Fruit fly (Drosophila melanogaster): ENCODE data around the gene RpL17.

The RpL17 gene

DNA sequence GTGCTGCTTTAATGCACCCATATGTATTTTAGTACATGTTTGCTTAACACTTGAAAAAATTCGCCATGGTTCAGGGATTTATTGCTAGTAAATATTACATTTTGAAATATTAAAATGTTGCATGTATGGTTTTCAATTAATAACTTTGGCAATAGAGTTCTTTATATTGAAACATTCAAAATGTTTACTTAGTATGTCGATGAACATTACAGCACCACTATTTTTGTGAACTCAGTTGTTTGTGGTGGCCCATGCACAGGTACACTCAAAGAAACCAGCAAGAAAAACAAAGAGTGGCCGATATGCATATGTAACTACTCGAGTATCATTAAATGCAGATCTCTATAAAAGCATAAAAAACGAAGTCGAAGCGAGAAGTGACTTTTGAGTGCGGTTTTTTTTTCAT is 42.0 kb downstream of the RpL17 start (continued):
- TF ChIP-seq Med (GFP tag) (peak; percentile 85), CG12391 (tag; optimal IDR thresholded peaks at IDR 0.05) (peak; percentile 72), ab (GFP tag; optimal IDR thresholded peaks at IDR 0.05) (no peak), Sox100B (GFP tag; optimal IDR thresholded peaks at IDR 0.05) (peak; percentile 81), stc (GFP tag; IDR thresholded peaks at IDR 0.05) (peak; percentile 72), sima (GFP tag; optimal IDR thresholded peaks at IDR 0.05) (no peak), CG4404 (GFP tag; IDR thresholded peaks at IDR 0.05) (no peak), gcm (GFP tag; optimal IDR thresholded peaks at IDR 0.05) (peak; percentile 76), CG6854 (GFP tag; optimal IDR thresholded peaks at IDR 0.05) (no peak), danr (GFP tag; IDR thresholded peaks at IDR 0.05) (peak; percentile 18; the same call in 1 of the 2 replicates), CG10431 (GFP tag; optimal IDR thresholded peaks at IDR 0.05) (no peak), lola (GFP tag; optimal IDR thresholded peaks at IDR 0.05) (peak in 1 of 3 experiments; percentile 71), her (GFP tag; optimal IDR thresholded peaks at IDR 0.05) (peak; percentile 23), CG16813 (GFP tag; IDR thresholded peaks at IDR 0.05; ENCODE audit: partially characterized antibody) (no peak), CG7357 (GFP tag; IDR thresholded peaks at IDR 0.05) (peak; percentile 61; the same call in 1 of the 3 replicates), B-H2 (GFP tag; optimal IDR thresholded peaks at IDR 0.05) (no peak), CG13296 (GFP tag; optimal IDR thresholded peaks at IDR 0.05) (peak; percentile 17), ara (GFP tag; IDR thresholded peaks at IDR 0.05) (peak; percentile 56; the same call in 1 of the 2 replicates), ase (GFP tag; IDR thresholded peaks at IDR 0.05) (peak; percentile 62; the same call in 2 of the 3 replicates), CG1529 (GFP tag; optimal IDR thresholded peaks at IDR 0.05) (peak; percentile 59), Hr51 (GFP tag; optimal IDR thresholded peaks at IDR 0.05) (peak in 1 of 2 experiments; percentile 83), zf30C (GFP tag; optimal IDR thresholded peaks at IDR 0.05) (peak; percentile 38), Sin3A (optimal IDR thresholded peaks at IDR 0.05) (no peak), CG6791 (GFP tag; IDR thresholded peaks at IDR 0.05; ENCODE audit: partially characterized antibody) (no peak), twi (tag; optimal IDR thresholded peaks at IDR 0.05) (peak; percentile 49), Bgb (GFP tag; IDR thresholded peaks at IDR 0.05; ENCODE audit: partially characterized antibody) (no peak), sisA (GFP tag; IDR thresholded peaks at IDR 0.05) (peak; percentile 77), CG10543 (GFP tag; optimal IDR thresholded peaks at IDR 0.05) (no peak), CG10267 (tag; optimal IDR thresholded peaks at IDR 0.05) (peak; percentile 63), CG11696 (GFP tag; IDR thresholded peaks at IDR 0.05) (peak; percentile 86), CG6765 (GFP tag; optimal IDR thresholded peaks at IDR 0.05) (peak; percentile 7), CG3726 (GFP tag; IDR thresholded peaks at IDR 0.05) (0 out of 3 replicates have a peak, but pooled peaks have one; percentile 61), pb (GFP tag; optimal IDR thresholded peaks at IDR 0.05) (no peak), CG10321 (GFP tag; IDR thresholded peaks at IDR 0.05) (no peak), ssp (GFP tag; IDR thresholded peaks at IDR 0.05) (peak; percentile 47; the same call in 1 of the 2 replicates), CG16815 (GFP tag; optimal IDR thresholded peaks at IDR 0.05) (no peak), CG10147 (GFP tag; optimal IDR thresholded peaks at IDR 0.05) (peak; percentile 18), grn (GFP tag; optimal IDR thresholded peaks at IDR 0.05) (no peak), pita (GFP tag; optimal IDR thresholded peaks at IDR 0.05) (no peak), Adf1 (GFP tag; IDR thresholded peaks at IDR 0.05) (no peak), cad (GFP tag; optimal IDR thresholded peaks at IDR 0.05) (no peak), ewg (GFP tag; optimal IDR thresholded peaks at IDR 0.05) (peak; percentile 57), Doc3 (GFP tag; IDR thresholded peaks at IDR 0.05; ENCODE audit: partially characterized antibody) (no peak), CG34422 (GFP tag; IDR thresholded peaks at IDR 0.05) (peak; percentile 35; the same call in 1 of the 3 replicates), emc (GFP tag; optimal IDR thresholded peaks at IDR 0.05) (no peak), pum (GFP tag; optimal IDR thresholded peaks at IDR 0.05) (peak; percentile 51), zen2 (GFP tag; IDR thresholded peaks at IDR 0.05; ENCODE audit: partially characterized antibody) (no peak), Meics (GFP tag; optimal IDR thresholded peaks at IDR 0.05) (peak; percentile 49), corto (GFP tag; optimal IDR thresholded peaks at IDR 0.05) (no peak), CG16863 (GFP tag; optimal IDR thresholded peaks at IDR 0.05) (peak; percentile 40), CG1233 (GFP tag; optimal IDR thresholded peaks at IDR 0.05) (peak; percentile 46)

All from whole organism, embryonic.